Worm (Caenorhabditis elegans) whole organism, late embryonic: ENCODE measurements around the gene crn-5.

Experiments used
- C08G9.2 ChIP-seq: sonication (generic microtip); optimal IDR thresholded peaks from 2 replicates; lab custom pipeline; 2016; ENCODE audit warnings: mild to moderate bottlenecking, missing genetic modification characterization, moderate library complexity, missing compliant biosample characterization
- C38D4.7 ChIP-seq: fragments of 200-800 bp; sonication (Bioruptor generic); optimal IDR thresholded peaks from 2 replicates; lab custom pipeline; 2018; ENCODE audit warnings: mild to moderate bottlenecking, missing genetic modification characterization, moderate library complexity, missing compliant biosample characterization
- F13H6.1 ChIP-seq: sonication (generic microtip); optimal IDR thresholded peaks from 2 replicates; lab custom pipeline; 2016; ENCODE audit warnings: missing genetic modification characterization, missing compliant biosample characterization
- K09A11.1 ChIP-seq: sonication (generic microtip); optimal IDR thresholded peaks from 2 replicates; lab custom pipeline; 2017; ENCODE audit warnings: antibody characterized with exemption, mild to moderate bottlenecking, missing genetic modification characterization, missing compliant biosample characterization; ENCODE audit not compliant: insufficient read depth
- T23F11.4 ChIP-seq: fragments of 200-800 bp; sonication (Bioruptor generic); optimal IDR thresholded peaks from 2 replicates; lab custom pipeline; 2018; ENCODE audit warnings: mild to moderate bottlenecking, missing genetic modification characterization, missing compliant biosample characterization
- Y22D7AL.16 ChIP-seq: sonication (generic microtip); optimal IDR thresholded peaks from 2 replicates; lab custom pipeline; 2016; ENCODE audit warnings: missing genetic modification characterization, missing compliant biosample characterization
- ahr-1 ChIP-seq: sonication (generic microtip); optimal IDR thresholded peaks from 2 replicates; lab custom pipeline; 2016; ENCODE audit warnings: missing genetic modification characterization, missing compliant biosample characterization
- ama-1 ChIP-seq: fragments of 150-350 bp; optimal IDR thresholded peaks from 2 replicates; lab custom pipeline; 2014
- ceh-14 ChIP-seq: sonication (generic microtip); optimal IDR thresholded peaks from 2 replicates; lab custom pipeline; 2016; ENCODE audit warnings: missing genotype, missing genetic modification characterization, missing compliant biosample characterization
- ceh-18 ChIP-seq: sonication (generic microtip); optimal IDR thresholded peaks from 2 replicates; lab custom pipeline; 2016; ENCODE audit warnings: missing genetic modification characterization, missing compliant biosample characterization
- ceh-19 ChIP-seq: fragments of 200-800 bp; sonication (Bioruptor generic); optimal IDR thresholded peaks from 2 replicates; lab custom pipeline; 2018; ENCODE audit warnings: mild to moderate bottlenecking, missing genetic modification characterization, missing compliant biosample characterization
- ceh-22 ChIP-seq: sonication (generic microtip); optimal IDR thresholded peaks from 2 replicates; lab custom pipeline; 2017; ENCODE audit warnings: missing biosample characterization, missing genetic modification characterization
- ceh-24 ChIP-seq: sonication (generic microtip); optimal IDR thresholded peaks from 2 replicates; lab custom pipeline; 2016; ENCODE audit warnings: mild to moderate bottlenecking, missing genetic modification characterization, missing compliant biosample characterization
- ceh-31 ChIP-seq: sonication (generic microtip); optimal IDR thresholded peaks from 2 replicates; lab custom pipeline; 2016; ENCODE audit warnings: missing genetic modification characterization, missing compliant biosample characterization
- ceh-45 ChIP-seq: fragments of 200-800 bp; sonication (Bioruptor generic); IDR thresholded peaks from 2 replicates; pipeline ENCODE4 v1.3.6; 2022; ENCODE audit warnings: missing genetic modification reagents, missing genetic modification characterization, missing compliant biosample characterization
- ceh-48 ChIP-seq: sonication (generic microtip); optimal IDR thresholded peaks from 2 replicates; lab custom pipeline; 2016; ENCODE audit warnings: missing genetic modification characterization, inconsistent platforms, missing compliant biosample characterization
- ceh-6 ChIP-seq: fragments of 200-800 bp; sonication (Bioruptor generic); optimal IDR thresholded peaks from 2 replicates; lab custom pipeline; 2018; ENCODE audit warnings: mild to moderate bottlenecking, missing genetic modification characterization, missing compliant biosample characterization
- ceh-9 ChIP-seq: sonication (generic microtip); optimal IDR thresholded peaks from 2 replicates; lab custom pipeline; 2016; ENCODE audit warnings: mild to moderate bottlenecking, missing genetic modification characterization, inconsistent platforms, missing compliant biosample characterization
- che-1 ChIP-seq: sonication (generic microtip); optimal IDR thresholded peaks from 2 replicates; lab custom pipeline; 2016; ENCODE audit warnings: mild to moderate bottlenecking, missing genetic modification characterization, missing compliant biosample characterization
- dve-1 ChIP-seq: sonication (generic microtip); optimal IDR thresholded peaks from 2 replicates; lab custom pipeline; 2017; ENCODE audit warnings: antibody characterized with exemption, mild to moderate bottlenecking, missing genetic modification characterization, missing compliant biosample characterization
- elt-2 ChIP-seq: sonication (generic microtip); optimal IDR thresholded peaks from 2 replicates; lab custom pipeline; 2016; ENCODE audit warnings: missing genetic modification reagents, missing genetic modification characterization, missing compliant biosample characterization
- elt-4 ChIP-seq: sonication (generic microtip); optimal IDR thresholded peaks from 2 replicates; lab custom pipeline; 2016; ENCODE audit warnings: missing genetic modification characterization, missing compliant biosample characterization
- eyg-1 ChIP-seq: sonication (generic microtip); optimal IDR thresholded peaks from 2 replicates; lab custom pipeline; 2016; ENCODE audit warnings: missing genotype, missing genetic modification characterization, missing compliant biosample characterization
- fax-1 ChIP-seq: sonication (generic microtip); optimal IDR thresholded peaks from 2 replicates; lab custom pipeline; 2016; ENCODE audit warnings: missing genotype, missing genetic modification characterization, missing compliant biosample characterization
- fkh-10 ChIP-seq: fragments of 150-350 bp; optimal IDR thresholded peaks from 2 replicates; lab custom pipeline; 2014; ENCODE audit warnings: missing biosample characterization, missing genetic modification reagents, missing genetic modification characterization
- fkh-6 ChIP-seq: sonication (generic microtip); optimal IDR thresholded peaks from 2 replicates; lab custom pipeline; 2016; ENCODE audit warnings: missing genetic modification characterization, missing compliant biosample characterization
- gmeb-2 ChIP-seq: sonication (generic microtip); optimal IDR thresholded peaks from 2 replicates; lab custom pipeline; 2016; ENCODE audit warnings: missing genetic modification characterization, inconsistent platforms, missing compliant biosample characterization
- hlh-15 ChIP-seq: sonication (generic microtip); optimal IDR thresholded peaks from 2 replicates; lab custom pipeline; 2016; ENCODE audit warnings: missing genetic modification characterization, missing compliant biosample characterization
- hlh-6 ChIP-seq: sonication (generic microtip); optimal IDR thresholded peaks from 2 replicates; lab custom pipeline; 2016; ENCODE audit warnings: missing genotype, missing genetic modification characterization, missing compliant biosample characterization
- hlh-8 ChIP-seq: sonication (generic microtip); optimal IDR thresholded peaks from 2 replicates; lab custom pipeline; 2016; ENCODE audit warnings: missing genotype, missing genetic modification characterization, missing compliant biosample characterization
- lim-6 ChIP-seq: sonication (generic microtip); optimal IDR thresholded peaks from 2 replicates; lab custom pipeline; 2016; ENCODE audit warnings: missing genetic modification characterization, missing compliant biosample characterization
- lin-11 ChIP-seq: fragments of 200-800 bp; sonication (Bioruptor generic); optimal IDR thresholded peaks from 2 replicates; lab custom pipeline; 2018; ENCODE audit warnings: mild to moderate bottlenecking, missing genetic modification characterization, missing compliant biosample characterization
- nfya-1 ChIP-seq: sonication (generic microtip); optimal IDR thresholded peaks from 2 replicates; lab custom pipeline; 2017; ENCODE audit warnings: missing genetic modification characterization, mild to moderate bottlenecking, missing compliant biosample characterization, antibody characterized with exemption, moderate library complexity
- nhr-11 ChIP-seq: fragments of 150-350 bp; optimal IDR thresholded peaks from 2 replicates; lab custom pipeline; 2014; ENCODE audit warnings: missing biosample characterization, missing genetic modification characterization
- nhr-232 ChIP-seq: sonication (generic microtip); optimal IDR thresholded peaks from 2 replicates; lab custom pipeline; 2016; ENCODE audit warnings: missing genetic modification characterization, missing compliant biosample characterization
- odd-2 ChIP-seq: sonication (generic microtip); optimal IDR thresholded peaks from 2 replicates; lab custom pipeline; 2017; ENCODE audit warnings: antibody characterized with exemption, mild to moderate bottlenecking, missing genetic modification characterization, missing compliant biosample characterization
- pag-3 ChIP-seq: sonication (generic microtip); optimal IDR thresholded peaks from 2 replicates; lab custom pipeline; 2016; ENCODE audit warnings: missing compliant biosample characterization, missing genetic modification characterization, borderline replicate concordance
- pax-1 ChIP-seq: fragments of 150-350 bp; optimal IDR thresholded peaks from 2 replicates; lab custom pipeline; 2014; ENCODE audit warnings: missing biosample characterization, missing genetic modification characterization
- pha-2 ChIP-seq: sonication (generic microtip); optimal IDR thresholded peaks from 2 replicates; lab custom pipeline; 2017; ENCODE audit warnings: mild to moderate bottlenecking, missing genetic modification characterization, missing compliant biosample characterization
- pha-4 ChIP-seq: fragments of 150-350 bp; optimal IDR thresholded peaks from 2 replicates; lab custom pipeline; 2018; ENCODE audit warnings: missing biosample characterization, missing genetic modification reagents, missing genetic modification characterization
- rnt-1 ChIP-seq: sonication (generic microtip); optimal IDR thresholded peaks from 2 replicates; lab custom pipeline; 2016; ENCODE audit warnings: missing genetic modification characterization, missing compliant biosample characterization
- sdc-2 ChIP-seq: sonication (generic microtip); optimal IDR thresholded peaks from 2 replicates; lab custom pipeline; 2016; ENCODE audit warnings: missing genotype, missing genetic modification characterization, missing compliant biosample characterization
- sox-4 ChIP-seq: sonication (generic microtip); optimal IDR thresholded peaks from 2 replicates; lab custom pipeline; 2017; ENCODE audit warnings: mild to moderate bottlenecking, missing genetic modification characterization, inconsistent platforms, missing compliant biosample characterization
- syd-9 ChIP-seq: sonication (generic microtip); optimal IDR thresholded peaks from 2 replicates; lab custom pipeline; 2016; ENCODE audit warnings: mild to moderate bottlenecking, missing genetic modification characterization, moderate library complexity, missing compliant biosample characterization
- tbx-2 ChIP-seq: sonication (generic microtip); optimal IDR thresholded peaks from 2 replicates; lab custom pipeline; 2016; ENCODE audit warnings: missing genetic modification characterization, missing compliant biosample characterization
- tbx-7 ChIP-seq: sonication (generic microtip); optimal IDR thresholded peaks from 2 replicates; lab custom pipeline; 2016; ENCODE audit warnings: missing genotype, missing genetic modification characterization, missing compliant biosample characterization
- ttx-3 ChIP-seq: sonication (generic microtip); optimal IDR thresholded peaks from 2 replicates; lab custom pipeline; 2016; ENCODE audit warnings: missing genetic modification reagents, missing genetic modification characterization, missing compliant biosample characterization
- unc-3 ChIP-seq, 2 experiments: fragments of 200-800 bp in 1 of 2; sonication (Bioruptor generic) in 1 of 2; sonication (generic microtip) in 1 of 2; conservative IDR thresholded peaks in 1 of 2; optimal IDR thresholded peaks in 1 of 2; 2 replicates each; pipeline versions ENCODE4 v1.3.6 to Lab custom; 2016 to 2022; ENCODE audit warnings: missing compliant biosample characterization in 2 of 2, missing genetic modification characterization in 2 of 2, missing genetic modification reagents in 1 of 2
- unc-55 ChIP-seq: sonication (generic microtip); optimal IDR thresholded peaks from 2 replicates; lab custom pipeline; 2017; ENCODE audit warnings: missing biosample characterization, missing genetic modification reagents, missing genetic modification characterization
- unc-86 ChIP-seq: sonication (generic microtip); optimal IDR thresholded peaks from 2 replicates; lab custom pipeline; 2016; ENCODE audit warnings: missing genetic modification characterization, missing compliant biosample characterization
- zip-5 ChIP-seq: sonication (generic microtip); optimal IDR thresholded peaks from 2 replicates; lab custom pipeline; 2016; ENCODE audit warnings: missing genetic modification characterization, missing compliant biosample characterization

crn-5 gene

ce11 chrII:10548778-10549671 lies 43.5 kb upstream of the crn-5 start:
- TF ChIP-seq elt-4 (tag; lab: Kevin White, UChicago) (no peak), tbx-7 (tag; lab: Kevin White, UChicago) (no peak), ahr-1 (tag; lab: Kevin White, UChicago) (no peak), ceh-48 (tag; lab: Kevin White, UChicago) (no peak), ceh-45 (GFP tag; lab: Robert Waterston, UW) (no peak), K09A11.1 (tag; lab: Kevin White, UChicago) (peak; percentile 15), ceh-22 (tag; lab: Kevin White, UChicago) (no peak), che-1 (tag; lab: Kevin White, UChicago) (no peak), sox-4 (tag; lab: Kevin White, UChicago) (no peak), T23F11.4 (peak; percentile 30), hlh-8 (tag; lab: Kevin White, UChicago) (no peak), F13H6.1 (tag; lab: Kevin White, UChicago) (peak; percentile 31), hlh-15 (tag; lab: Kevin White, UChicago) (no peak), nhr-11 (tag; lab: Kevin White, UChicago) (no peak), ceh-6 (GFP tag; lab: Kevin White, UChicago) (no peak), unc-3 (GFP tag; conservative IDR thresholded peaks at IDR 0.05; lab: Robert Waterston, UW) (peak; percentile 38; the same call in 1 of the 2 replicates), unc-3 (tag; optimal IDR thresholded peaks at IDR 0.05; lab: Kevin White, UChicago) (no peak), ttx-3 (tag; lab: Kevin White, UChicago) (no peak), ceh-19 (GFP tag; lab: Kevin White, UChicago) (no peak), ceh-31 (tag; lab: Kevin White, UChicago) (peak; percentile 81), nhr-232 (no peak), C08G9.2 (tag; lab: Kevin White, UChicago) (peak; percentile 6), hlh-6 (tag; lab: Kevin White, UChicago) (no peak), fax-1 (tag; lab: Kevin White, UChicago) (no peak), elt-2 (tag; lab: Kevin White, UChicago) (no peak), ama-1 (lab: Kevin White, UChicago) (peak; percentile 88), pag-3 (tag; lab: Kevin White, UChicago) (no peak), zip-5 (tag; lab: Kevin White, UChicago) (no peak), pax-1 (tag; lab: Kevin White, UChicago) (peak; percentile 42), unc-86 (tag; lab: Kevin White, UChicago) (no peak), gmeb-2 (tag; lab: Kevin White, UChicago) (peak; percentile 2), eyg-1 (no peak), ceh-24 (tag; lab: Kevin White, UChicago) (no peak), lim-6 (tag; lab: Kevin White, UChicago) (no peak), pha-4 (tag; lab: Kevin White, UChicago) (peak; percentile 11), C38D4.7 (GFP tag; lab: Kevin White, UChicago) (no peak), ceh-9 (tag; lab: Kevin White, UChicago) (no peak), fkh-10 (GFP tag; lab: Kevin White, UChicago) (no peak), rnt-1 (tag; lab: Kevin White, UChicago) (peak; percentile 67), fkh-6 (tag; lab: Kevin White, UChicago) (no peak), Y22D7AL.16 (tag; lab: Kevin White, UChicago) (no peak), ceh-14 (tag; lab: Kevin White, UChicago) (peak; percentile 61), syd-9 (tag; lab: Kevin White, UChicago) (peak; percentile 25), unc-55 (peak; percentile 28), ceh-18 (tag; lab: Kevin White, UChicago) (peak; percentile 88), pha-2 (tag; lab: Kevin White, UChicago) (peak; percentile 42), dve-1 (peak; percentile 37), nfya-1 (tag; lab: Kevin White, UChicago) (peak; percentile 94), tbx-2 (tag; lab: Kevin White, UChicago) (peak; percentile 62), sdc-2 (peak; percentile 30), odd-2 (tag; lab: Kevin White, UChicago) (no peak), lin-11 (tag; lab: Kevin White, UChicago) (no peak)
